Worm (Caenorhabditis elegans) whole organism, L1 larva: ENCODE measurements around the gene ZK1320.7.
A peak's percentile ranks its signal among the peaks of the same experiment; 100 is the strongest.

Experiments used
- efl-1 ChIP-seq, 4 experiments: fragments of 150-350 bp; optimal IDR thresholded peaks in 3 of 4; peaks in 1 of 4; 1 replicate in 1 of 4; 2 replicates in 3 of 4; lab custom pipeline; 2014; ENCODE audit warnings: missing biosample characterization in 2 of 4, missing genetic modification characterization in 2 of 4, missing genetic modification reagents in 2 of 4
- lsy-2 ChIP-seq, 2 experiments: fragments of 150-350 bp; optimal IDR thresholded peaks; 2 replicates each; lab custom pipeline; 2014; ENCODE audit warnings: missing biosample characterization in 2 of 2, missing genetic modification characterization in 2 of 2
- nhr-19 ChIP-seq: fragments of 200-800 bp; sonication (Bioruptor generic); conservative IDR thresholded peaks from 2 replicates; pipeline ENCODE4 v1.3.6; 2022; ENCODE audit warnings: missing genetic modification characterization, missing compliant biosample characterization
- nhr-47 ChIP-seq: sonication (generic microtip); optimal IDR thresholded peaks from 2 replicates; lab custom pipeline; 2016; ENCODE audit warnings: mild to moderate bottlenecking, missing genetic modification characterization, moderate library complexity, missing compliant biosample characterization
- nhr-71 ChIP-seq: sonication (generic microtip); optimal IDR thresholded peaks from 2 replicates; lab custom pipeline; 2016; ENCODE audit warnings: mild to moderate bottlenecking, missing genetic modification characterization, moderate library complexity, missing compliant biosample characterization

Gene ZK1320.7

DNA sequence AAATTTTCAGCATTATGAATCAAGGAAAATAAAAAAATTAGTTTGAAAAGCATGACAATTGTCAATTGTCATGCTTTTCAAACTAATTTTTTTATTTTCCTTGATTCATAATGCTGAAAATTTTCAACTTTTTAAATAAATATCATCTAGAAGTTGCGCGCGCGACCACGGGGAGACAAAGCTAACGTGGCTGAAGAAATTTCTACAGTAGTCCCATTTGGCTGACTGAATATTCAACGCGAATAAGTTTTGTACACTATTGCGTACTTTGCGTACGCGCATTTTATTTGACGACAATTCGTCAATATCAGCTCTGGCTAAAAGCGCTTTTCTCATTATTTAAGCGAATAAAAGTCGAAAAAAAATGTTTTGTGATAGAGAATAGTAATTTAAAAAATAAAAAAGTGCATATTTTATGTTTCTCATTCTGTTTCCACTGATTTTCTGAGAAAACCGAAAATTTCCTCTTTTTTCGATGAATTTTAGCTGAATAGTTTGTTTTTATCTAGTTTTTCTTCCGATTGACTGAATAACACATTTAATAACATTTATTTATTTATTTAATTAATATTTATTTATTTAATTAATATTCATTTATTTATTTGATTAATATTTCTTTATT is 47.3 kb downstream of the ZK1320.7 start, which contains the start of gene Y53C12A.11:
Y53C12A.11 (minus strand) TSS at position 68 of the 622 bp plus-strand sequence.
- TF ChIP-seq efl-1 (optimal IDR thresholded peaks at IDR 0.05; lab: Kevin White, UChicago) (peak; percentile 13 to 39), efl-1 (GFP tag; optimal IDR thresholded peaks at IDR 0.05 in 1 of 2; lab: Kevin White, UChicago) (peak in 1 of 2 experiments; percentile 70), nhr-71 (peak; percentile 26), nhr-19 (GFP tag; lab: Robert Waterston, UW) (peak; percentile 41), lsy-2 (tag; optimal IDR thresholded peaks at IDR 0.05; lab: Kevin White, UChicago) (peak in 1 of 2 experiments; percentile 52), nhr-47 (peak; percentile 5)
